Fruit fly (Drosophila melanogaster): ENCODE data around the gene CG33223.

CG33223 gene

dm6 chrX:8501374-8501773 is 17.7 kb upstream of the CG33223 start:
- no peak for TF ChIP-seq CG8632 (GFP tag; optimal IDR thresholded peaks at IDR 0.05)
- no peak for TF ChIP-seq Ets96B (tag; optimal IDR thresholded peaks at IDR 0.05)
- no peak for TF ChIP-seq CG6792 (GFP tag; optimal IDR thresholded peaks at IDR 0.05)
- no peak for TF ChIP-seq net (GFP tag; optimal IDR thresholded peaks at IDR 0.05)
- TF ChIP-seq CG8319 (GFP tag; optimal IDR thresholded peaks at IDR 0.05) = no peak
- TF ChIP-seq svp (GFP tag) = no peak
- TF ChIP-seq ss (GFP tag; optimal IDR thresholded peaks at IDR 0.05) = no peak

- 0 out of 2 replicates have a peak, but pooled peaks have one; percentile 18 for TF ChIP-seq CG11294 (GFP tag; IDR thresholded peaks at IDR 0.05)
- TF ChIP-seq CG15336 (GFP tag; IDR thresholded peaks at IDR 0.05) = no peak
- no peak for TF ChIP-seq ss (GFP tag; optimal IDR thresholded peaks at IDR 0.05)
- TF ChIP-seq CG31627 (GFP tag; optimal IDR thresholded peaks at IDR 0.05) = peak; percentile 4
- TF ChIP-seq OdsH (GFP tag; optimal IDR thresholded peaks at IDR 0.05) = peak; percentile 10
- no peak for TF ChIP-seq Eip75B (GFP tag; optimal IDR thresholded peaks at IDR 0.05)
- TF ChIP-seq salr (GFP tag; optimal IDR thresholded peaks at IDR 0.05) = no peak
- TF ChIP-seq Smox (GFP tag; optimal IDR thresholded peaks at IDR 0.05) = no peak
- TF ChIP-seq CG3919 (GFP tag; optimal IDR thresholded peaks at IDR 0.05) = no peak
- TF ChIP-seq CG1621 (tag; optimal IDR thresholded peaks at IDR 0.05) = no peak
- no peak for TF ChIP-seq CG6808 (GFP tag; optimal IDR thresholded peaks at IDR 0.05)
- no peak for TF ChIP-seq CG9139 (GFP tag; optimal IDR thresholded peaks at IDR 0.05)
- TF ChIP-seq dac (GFP tag; optimal IDR thresholded peaks at IDR 0.05) = no peak
- no peak for TF ChIP-seq CG32006 (GFP tag; optimal IDR thresholded peaks at IDR 0.05)
- no peak for TF ChIP-seq topi (GFP tag; optimal IDR thresholded peaks at IDR 0.05)
- no peak for TF ChIP-seq Met (GFP tag; optimal IDR thresholded peaks at IDR 0.05)
- TF ChIP-seq CG6276 (GFP tag; optimal IDR thresholded peaks at IDR 0.05) = no peak
- no peak for TF ChIP-seq dsx (GFP tag; optimal IDR thresholded peaks at IDR 0.05; ENCODE audit: poor library complexity, severe bottlenecking)
- no peak for TF ChIP-seq fd85E (GFP tag; optimal IDR thresholded peaks at IDR 0.05)
- TF ChIP-seq Ets21C (GFP tag; optimal IDR thresholded peaks at IDR 0.05) = no peak
- no peak for TF ChIP-seq spab (GFP tag; optimal IDR thresholded peaks at IDR 0.05)
- TF ChIP-seq CG8319 (GFP tag; optimal IDR thresholded peaks at IDR 0.05) = no peak
- no peak for TF ChIP-seq lz (GFP tag; optimal IDR thresholded peaks at IDR 0.05)
- peak; percentile 10 for TF ChIP-seq Sox14 (GFP tag; optimal IDR thresholded peaks at IDR 0.05)
- TF ChIP-seq pdm3 (GFP tag; optimal IDR thresholded peaks at IDR 0.05) = peak; percentile 15
- no peak for TF ChIP-seq svp (GFP tag)
- TF ChIP-seq Ets96B (tag; optimal IDR thresholded peaks at IDR 0.05) = no peak
- no peak for TF ChIP-seq CG4318 (GFP tag; optimal IDR thresholded peaks at IDR 0.05)
- TF ChIP-seq Eip78C (GFP tag) = peak; percentile 54
- TF ChIP-seq CG10631 (GFP tag; optimal IDR thresholded peaks at IDR 0.05) = no peak
- TF ChIP-seq CG11902 (GFP tag; optimal IDR thresholded peaks at IDR 0.05) = no peak
- TF ChIP-seq Hr39 (GFP tag; optimal IDR thresholded peaks at IDR 0.05) = peak; percentile 16
- TF ChIP-seq CG10669 (GFP tag; optimal IDR thresholded peaks at IDR 0.05) = peak; percentile 7
- no peak for TF ChIP-seq esn (GFP tag; optimal IDR thresholded peaks at IDR 0.05)
- TF ChIP-seq net (GFP tag; optimal IDR thresholded peaks at IDR 0.05) = peak; percentile 14
- TF ChIP-seq eg (GFP tag; IDR thresholded peaks at IDR 0.05) = 0 out of 3 replicates have a peak, but pooled peaks have one; percentile 41
- no peak for TF ChIP-seq fd59A (GFP tag; optimal IDR thresholded peaks at IDR 0.05)
- peak; percentile 52; the same call in 2 of the 3 replicates for TF ChIP-seq CG6163 (GFP tag; IDR thresholded peaks at IDR 0.05)
- no peak for TF ChIP-seq fkh (GFP tag; optimal IDR thresholded peaks at IDR 0.05)
- TF ChIP-seq CG8119 (GFP tag; IDR thresholded peaks at IDR 0.05) = no peak
- TF ChIP-seq cyc (GFP tag; optimal IDR thresholded peaks at IDR 0.05) = no peak
- peak; percentile 18 for TF ChIP-seq Hr4 (GFP tag; optimal IDR thresholded peaks at IDR 0.05)
- TF ChIP-seq CG3032 (tag; optimal IDR thresholded peaks at IDR 0.05) = no peak
- no peak for TF ChIP-seq Lpt (GFP tag; optimal IDR thresholded peaks at IDR 0.05)
- no peak for TF ChIP-seq Eip93F (GFP tag; optimal IDR thresholded peaks at IDR 0.05)
- peak; percentile 40 for TF ChIP-seq acj6 (GFP tag; optimal IDR thresholded peaks at IDR 0.05)
- no peak for TF ChIP-seq Gug (GFP tag; IDR thresholded peaks at IDR 0.05)
- TF ChIP-seq Sox15 (GFP tag; optimal IDR thresholded peaks at IDR 0.05) = peak; percentile 1
- TF ChIP-seq achi (GFP tag; optimal IDR thresholded peaks at IDR 0.05) = peak; percentile 16
Observed at dm6 chrX:8499151-8499550, 15.5 kb upstream of the CG33223 start.
